Fruit fly (Drosophila melanogaster): ENCODE results near the gene Dhrs4.

Dhrs4 gene

DNA sequence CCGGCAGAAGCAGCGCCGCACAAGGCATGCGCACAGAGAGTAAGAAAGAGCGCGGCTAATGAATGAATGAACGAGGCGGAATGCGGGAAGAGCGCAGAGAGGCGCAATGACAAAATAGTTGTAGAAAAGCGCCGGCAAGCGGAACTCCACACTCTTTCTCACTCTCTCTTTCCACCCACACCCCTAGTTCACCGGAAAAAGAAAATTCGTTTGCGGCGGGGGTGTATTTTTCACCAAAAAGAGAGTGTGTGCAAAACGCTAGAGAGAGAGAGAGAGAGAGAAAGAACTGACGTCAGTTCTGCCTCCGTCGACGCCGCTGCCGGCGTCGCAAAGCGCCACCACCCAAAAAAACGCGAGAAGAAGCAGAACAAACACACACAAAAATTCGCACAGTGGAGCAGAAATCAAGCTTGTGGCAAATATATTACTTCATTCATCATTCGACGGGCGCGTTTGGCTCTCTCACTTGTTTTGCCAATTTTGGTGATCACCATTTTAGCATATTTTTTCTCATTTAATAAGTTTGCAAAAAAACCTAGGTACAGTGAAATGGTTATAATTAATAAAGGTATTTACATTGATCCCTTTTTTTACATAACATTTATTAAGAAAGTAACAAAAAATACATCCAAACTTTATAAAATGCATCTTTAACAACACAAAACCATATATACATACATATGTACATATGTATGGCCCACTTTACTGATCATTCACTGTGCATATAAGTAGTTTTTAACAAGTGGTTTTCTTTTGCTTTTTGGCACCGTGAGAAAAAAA is 43.6 kb upstream of the Dhrs4 start (continued):
- TF ChIP-seq odd (GFP tag; optimal IDR thresholded peaks at IDR 0.05) = no peak
- TF ChIP-seq ssp (GFP tag; IDR thresholded peaks at IDR 0.05) = no peak
- peak; percentile 47 for TF ChIP-seq CG17359 (tag; optimal IDR thresholded peaks at IDR 0.05)
- no peak for TF ChIP-seq bbx (GFP tag; IDR thresholded peaks at IDR 0.05; ENCODE audit: partially characterized antibody)
- no peak for TF ChIP-seq bowl (GFP tag; IDR thresholded peaks at IDR 0.05)
- TF ChIP-seq slbo (GFP tag; IDR thresholded peaks at IDR 0.05) = peak; percentile 60
- TF ChIP-seq CG18764 (GFP tag; optimal IDR thresholded peaks at IDR 0.05) = peak; percentile 19
- peak; percentile 49 for TF ChIP-seq CG12391 (tag; optimal IDR thresholded peaks at IDR 0.05)
- peak; percentile 19 for TF ChIP-seq CG30431 (GFP tag; optimal IDR thresholded peaks at IDR 0.05)
- TF ChIP-seq zfh2 (GFP tag; optimal IDR thresholded peaks at IDR 0.05) = peak; percentile 48
- no peak for TF ChIP-seq CG15601 (tag; optimal IDR thresholded peaks at IDR 0.05)
- TF ChIP-seq luna (GFP tag; optimal IDR thresholded peaks at IDR 0.05) = no peak
- TF ChIP-seq az2 (GFP tag; optimal IDR thresholded peaks at IDR 0.05) = peak; percentile 53
- peak; percentile 51; the same call in 1 of the 2 replicates for TF ChIP-seq Xrp1 (GFP tag; IDR thresholded peaks at IDR 0.05)
- no peak for TF ChIP-seq Sry-β (GFP tag; optimal IDR thresholded peaks at IDR 0.05)
- TF ChIP-seq CG9609 (GFP tag; optimal IDR thresholded peaks at IDR 0.05) = peak; percentile 68
- TF ChIP-seq CG10462 (GFP tag; optimal IDR thresholded peaks at IDR 0.05) = peak; percentile 13
- no peak for TF ChIP-seq run (tag; optimal IDR thresholded peaks at IDR 0.05)
- TF ChIP-seq CG11085 (GFP tag; IDR thresholded peaks at IDR 0.05) = no peak
- TF ChIP-seq CG4707 (GFP tag; optimal IDR thresholded peaks at IDR 0.05) = no peak
- 0 out of 2 replicates have a peak, but pooled peaks have one; percentile 55 for TF ChIP-seq sim (GFP tag; IDR thresholded peaks at IDR 0.05)
- TF ChIP-seq CG18011 (GFP tag; optimal IDR thresholded peaks at IDR 0.05) = peak; percentile 31
- TF ChIP-seq MESR4 (GFP tag; optimal IDR thresholded peaks at IDR 0.05) = no peak
- TF ChIP-seq Hr51 (GFP tag; optimal IDR thresholded peaks at IDR 0.05) = peak in 1 of 2 experiments; percentile 81
- peak; percentile 55 for TF ChIP-seq Hmr (GFP tag; optimal IDR thresholded peaks at IDR 0.05)
- TF ChIP-seq CG31365 (tag; optimal IDR thresholded peaks at IDR 0.05) = no peak
- TF ChIP-seq btn (GFP tag; optimal IDR thresholded peaks at IDR 0.05) = no peak
- no peak for TF ChIP-seq Bdp1 (GFP tag; optimal IDR thresholded peaks at IDR 0.05)
- TF ChIP-seq sisA (GFP tag; IDR thresholded peaks at IDR 0.05) = peak; percentile 55
- TF ChIP-seq shn (GFP tag; optimal IDR thresholded peaks at IDR 0.05) = peak; percentile 55
- no peak for TF ChIP-seq CG16779 (GFP tag; IDR thresholded peaks at IDR 0.05)
- peak; percentile 29 for TF ChIP-seq CG12104 (GFP tag; optimal IDR thresholded peaks at IDR 0.05)
- TF ChIP-seq CG6654 (GFP tag; optimal IDR thresholded peaks at IDR 0.05) = peak; percentile 32
- peak; percentile 9 for TF ChIP-seq nom (GFP tag; optimal IDR thresholded peaks at IDR 0.05)
- TF ChIP-seq CrebB (tag; optimal IDR thresholded peaks at IDR 0.05) = no peak
- no peak for TF ChIP-seq pfk (GFP tag; optimal IDR thresholded peaks at IDR 0.05)
- TF ChIP-seq pita (GFP tag; optimal IDR thresholded peaks at IDR 0.05) = no peak
- TF ChIP-seq Awh (GFP tag; IDR thresholded peaks at IDR 0.05) = no peak
- no peak for TF ChIP-seq Atf3 (GFP tag; optimal IDR thresholded peaks at IDR 0.05)
- no peak for TF ChIP-seq Dref (GFP tag; IDR thresholded peaks at IDR 0.05)
- no peak for TF ChIP-seq CG15073 (GFP tag; optimal IDR thresholded peaks at IDR 0.05)
- TF ChIP-seq NfI (GFP tag; optimal IDR thresholded peaks at IDR 0.05) = peak; percentile 58
- peak; percentile 98 to 99 for TF ChIP-seq Trl (optimal IDR thresholded peaks at IDR 0.05)
- TF ChIP-seq Trl (GFP tag; optimal IDR thresholded peaks at IDR 0.05) = peak; percentile 59
- TF ChIP-seq da (GFP tag; optimal IDR thresholded peaks at IDR 0.05) = no peak
- TF ChIP-seq CG4730 (GFP tag; IDR thresholded peaks at IDR 0.05) = no peak
- TF ChIP-seq CG2712 (tag; optimal IDR thresholded peaks at IDR 0.05) = peak; percentile 57
- no peak for TF ChIP-seq CG14860 (GFP tag; IDR thresholded peaks at IDR 0.05; ENCODE audit: partially characterized antibody)
- no peak for TF ChIP-seq CG8765 (GFP tag; IDR thresholded peaks at IDR 0.05)
- peak; percentile 18 for TF ChIP-seq CG4820 (GFP tag; optimal IDR thresholded peaks at IDR 0.05)
